Worm (Caenorhabditis elegans) whole organism, late embryonic: ENCODE results near the gene tgt-2.
A peak's percentile ranks its signal among the peaks of the same experiment; 100 is the strongest.

Source experiments
- C08G9.2 ChIP-seq: sonication (generic microtip); optimal IDR thresholded peaks from 2 replicates; lab custom pipeline; 2016; ENCODE audit warnings: mild to moderate bottlenecking, missing genetic modification characterization, moderate library complexity, missing compliant biosample characterization
- F13H6.1 ChIP-seq: sonication (generic microtip); optimal IDR thresholded peaks from 2 replicates; lab custom pipeline; 2016; ENCODE audit warnings: missing genetic modification characterization, missing compliant biosample characterization
- K09A11.1 ChIP-seq: sonication (generic microtip); optimal IDR thresholded peaks from 2 replicates; lab custom pipeline; 2017; ENCODE audit warnings: antibody characterized with exemption, mild to moderate bottlenecking, missing genetic modification characterization, missing compliant biosample characterization; ENCODE audit not compliant: insufficient read depth
- T23F11.4 ChIP-seq: fragments of 200-800 bp; sonication (Bioruptor generic); optimal IDR thresholded peaks from 2 replicates; lab custom pipeline; 2018; ENCODE audit warnings: mild to moderate bottlenecking, missing genetic modification characterization, missing compliant biosample characterization
- ceh-14 ChIP-seq: sonication (generic microtip); optimal IDR thresholded peaks from 2 replicates; lab custom pipeline; 2016; ENCODE audit warnings: missing genotype, missing genetic modification characterization, missing compliant biosample characterization
- ceh-19 ChIP-seq: fragments of 200-800 bp; sonication (Bioruptor generic); optimal IDR thresholded peaks from 2 replicates; lab custom pipeline; 2018; ENCODE audit warnings: mild to moderate bottlenecking, missing genetic modification characterization, missing compliant biosample characterization
- ceh-2 ChIP-seq: sonication (generic microtip); optimal IDR thresholded peaks from 2 replicates; lab custom pipeline; 2016; ENCODE audit warnings: missing genotype, missing genetic modification characterization, missing compliant biosample characterization
- ceh-22 ChIP-seq: sonication (generic microtip); optimal IDR thresholded peaks from 2 replicates; lab custom pipeline; 2017; ENCODE audit warnings: missing biosample characterization, missing genetic modification characterization
- ceh-24 ChIP-seq: sonication (generic microtip); optimal IDR thresholded peaks from 2 replicates; lab custom pipeline; 2016; ENCODE audit warnings: mild to moderate bottlenecking, missing genetic modification characterization, missing compliant biosample characterization
- ceh-30 ChIP-seq: fragments of 150-350 bp; optimal IDR thresholded peaks from 2 replicates; lab custom pipeline; 2014; ENCODE audit warnings: missing biosample characterization, missing genetic modification characterization
- ceh-34 ChIP-seq: sonication (generic microtip); optimal IDR thresholded peaks from 2 replicates; lab custom pipeline; 2016; ENCODE audit warnings: mild to moderate bottlenecking, missing genetic modification characterization, missing compliant biosample characterization
- ceh-48 ChIP-seq: sonication (generic microtip); optimal IDR thresholded peaks from 2 replicates; lab custom pipeline; 2016; ENCODE audit warnings: missing genetic modification characterization, inconsistent platforms, missing compliant biosample characterization
- ceh-6 ChIP-seq: fragments of 200-800 bp; sonication (Bioruptor generic); optimal IDR thresholded peaks from 2 replicates; lab custom pipeline; 2018; ENCODE audit warnings: mild to moderate bottlenecking, missing genetic modification characterization, missing compliant biosample characterization
- ceh-9 ChIP-seq: sonication (generic microtip); optimal IDR thresholded peaks from 2 replicates; lab custom pipeline; 2016; ENCODE audit warnings: mild to moderate bottlenecking, missing genetic modification characterization, inconsistent platforms, missing compliant biosample characterization
- dve-1 ChIP-seq: sonication (generic microtip); optimal IDR thresholded peaks from 2 replicates; lab custom pipeline; 2017; ENCODE audit warnings: antibody characterized with exemption, mild to moderate bottlenecking, missing genetic modification characterization, missing compliant biosample characterization
- elt-2 ChIP-seq: sonication (generic microtip); optimal IDR thresholded peaks from 2 replicates; lab custom pipeline; 2016; ENCODE audit warnings: missing genetic modification reagents, missing genetic modification characterization, missing compliant biosample characterization
- elt-4 ChIP-seq: sonication (generic microtip); optimal IDR thresholded peaks from 2 replicates; lab custom pipeline; 2016; ENCODE audit warnings: missing genetic modification characterization, missing compliant biosample characterization
- ets-4 ChIP-seq: sonication (generic microtip); optimal IDR thresholded peaks from 2 replicates; lab custom pipeline; 2016; ENCODE audit warnings: missing genetic modification characterization, missing compliant biosample characterization
- fax-1 ChIP-seq: sonication (generic microtip); optimal IDR thresholded peaks from 2 replicates; lab custom pipeline; 2016; ENCODE audit warnings: missing genotype, missing genetic modification characterization, missing compliant biosample characterization
- fkh-10 ChIP-seq: fragments of 150-350 bp; optimal IDR thresholded peaks from 2 replicates; lab custom pipeline; 2014; ENCODE audit warnings: missing biosample characterization, missing genetic modification reagents, missing genetic modification characterization
- hlh-13 ChIP-seq: fragments of 200-800 bp; sonication (Bioruptor generic); optimal IDR thresholded peaks from 2 replicates; lab custom pipeline; 2018; ENCODE audit warnings: mild to moderate bottlenecking, missing genetic modification characterization, missing compliant biosample characterization
- hlh-8 ChIP-seq: sonication (generic microtip); optimal IDR thresholded peaks from 2 replicates; lab custom pipeline; 2016; ENCODE audit warnings: missing genotype, missing genetic modification characterization, missing compliant biosample characterization
- lim-6 ChIP-seq: sonication (generic microtip); optimal IDR thresholded peaks from 2 replicates; lab custom pipeline; 2016; ENCODE audit warnings: missing genetic modification characterization, missing compliant biosample characterization
- madf-2 ChIP-seq: sonication (generic microtip); optimal IDR thresholded peaks from 2 replicates; lab custom pipeline; 2017; ENCODE audit warnings: missing genetic modification characterization, missing compliant biosample characterization
- nfya-1 ChIP-seq: sonication (generic microtip); optimal IDR thresholded peaks from 2 replicates; lab custom pipeline; 2017; ENCODE audit warnings: missing genetic modification characterization, mild to moderate bottlenecking, missing compliant biosample characterization, antibody characterized with exemption, moderate library complexity
- nhr-232 ChIP-seq: sonication (generic microtip); optimal IDR thresholded peaks from 2 replicates; lab custom pipeline; 2016; ENCODE audit warnings: missing genetic modification characterization, missing compliant biosample characterization
- odd-2 ChIP-seq: sonication (generic microtip); optimal IDR thresholded peaks from 2 replicates; lab custom pipeline; 2017; ENCODE audit warnings: antibody characterized with exemption, mild to moderate bottlenecking, missing genetic modification characterization, missing compliant biosample characterization
- pat-9 ChIP-seq: fragments of 200-800 bp; sonication (Bioruptor generic); optimal IDR thresholded peaks from 2 replicates; lab custom pipeline; 2018; ENCODE audit warnings: mild to moderate bottlenecking, missing genetic modification characterization, moderate library complexity, missing compliant biosample characterization
- pax-1 ChIP-seq: fragments of 150-350 bp; optimal IDR thresholded peaks from 2 replicates; lab custom pipeline; 2014; ENCODE audit warnings: missing biosample characterization, missing genetic modification characterization
- pha-2 ChIP-seq: sonication (generic microtip); optimal IDR thresholded peaks from 2 replicates; lab custom pipeline; 2017; ENCODE audit warnings: mild to moderate bottlenecking, missing genetic modification characterization, missing compliant biosample characterization
- pha-4 ChIP-seq: fragments of 150-350 bp; optimal IDR thresholded peaks from 2 replicates; lab custom pipeline; 2018; ENCODE audit warnings: missing biosample characterization, missing genetic modification reagents, missing genetic modification characterization
- pqm-1 ChIP-seq: sonication (generic microtip); optimal IDR thresholded peaks from 2 replicates; lab custom pipeline; 2016; ENCODE audit warnings: missing genetic modification characterization, missing compliant biosample characterization
- pros-1 ChIP-seq: fragments of 150-350 bp; optimal IDR thresholded peaks from 2 replicates; lab custom pipeline; 2014; ENCODE audit warnings: missing biosample characterization, missing genetic modification reagents, missing genetic modification characterization
- rnt-1 ChIP-seq: sonication (generic microtip); optimal IDR thresholded peaks from 2 replicates; lab custom pipeline; 2016; ENCODE audit warnings: missing genetic modification characterization, missing compliant biosample characterization
- sdc-2 ChIP-seq: sonication (generic microtip); optimal IDR thresholded peaks from 2 replicates; lab custom pipeline; 2016; ENCODE audit warnings: missing genotype, missing genetic modification characterization, missing compliant biosample characterization
- sox-2 ChIP-seq: fragments of 200-800 bp; sonication (Bioruptor generic); IDR thresholded peaks from 2 replicates; pipeline ENCODE4 v1.3.6; 2022; ENCODE audit warnings: missing genetic modification reagents, missing genetic modification characterization, missing compliant biosample characterization
- tbx-2 ChIP-seq: sonication (generic microtip); optimal IDR thresholded peaks from 2 replicates; lab custom pipeline; 2016; ENCODE audit warnings: missing genetic modification characterization, missing compliant biosample characterization
- tbx-7 ChIP-seq: sonication (generic microtip); optimal IDR thresholded peaks from 2 replicates; lab custom pipeline; 2016; ENCODE audit warnings: missing genotype, missing genetic modification characterization, missing compliant biosample characterization
- ttx-3 ChIP-seq: sonication (generic microtip); optimal IDR thresholded peaks from 2 replicates; lab custom pipeline; 2016; ENCODE audit warnings: missing genetic modification reagents, missing genetic modification characterization, missing compliant biosample characterization
- unc-3 ChIP-seq, 2 experiments: fragments of 200-800 bp in 1 of 2; sonication (Bioruptor generic) in 1 of 2; sonication (generic microtip) in 1 of 2; conservative IDR thresholded peaks in 1 of 2; optimal IDR thresholded peaks in 1 of 2; 2 replicates each; pipeline versions ENCODE4 v1.3.6 to Lab custom; 2016 to 2022; ENCODE audit warnings: missing compliant biosample characterization in 2 of 2, missing genetic modification characterization in 2 of 2, missing genetic modification reagents in 1 of 2
- unc-42 ChIP-seq: sonication (generic microtip); optimal IDR thresholded peaks from 2 replicates; lab custom pipeline; 2016; ENCODE audit warnings: missing genotype, missing genetic modification characterization, missing compliant biosample characterization
- unc-55 ChIP-seq: sonication (generic microtip); optimal IDR thresholded peaks from 2 replicates; lab custom pipeline; 2017; ENCODE audit warnings: missing biosample characterization, missing genetic modification reagents, missing genetic modification characterization

tgt-2 gene

ce11 chrV:18967479-18968056, 30.6 kb upstream of the tgt-2 start, which contains the start of gene Y39B6A.43 (continued):
- no peak for TF ChIP-seq nhr-232
- no peak for TF ChIP-seq pat-9 (tag; lab: Kevin White, UChicago)
- TF ChIP-seq rnt-1 (tag; lab: Kevin White, UChicago) = peak; percentile 79
- no peak for TF ChIP-seq hlh-8 (tag; lab: Kevin White, UChicago)
- TF ChIP-seq ceh-9 (tag; lab: Kevin White, UChicago) = no peak
- peak; percentile 38 for TF ChIP-seq elt-2 (tag; lab: Kevin White, UChicago)
- no peak for TF ChIP-seq ceh-19 (GFP tag; lab: Kevin White, UChicago)
- peak; percentile 88 for TF ChIP-seq pax-1 (tag; lab: Kevin White, UChicago)
- TF ChIP-seq unc-3 (GFP tag; conservative IDR thresholded peaks at IDR 0.05; lab: Robert Waterston, UW) = no peak
- TF ChIP-seq unc-3 (tag; optimal IDR thresholded peaks at IDR 0.05; lab: Kevin White, UChicago) = peak; percentile 65
- TF ChIP-seq ceh-2 (tag; lab: Kevin White, UChicago) = no peak
- no peak for TF ChIP-seq sdc-2 (tag; lab: Kevin White, UChicago)
- TF ChIP-seq madf-2 (tag; lab: Kevin White, UChicago) = peak; percentile 15
- peak; percentile 19 for TF ChIP-seq K09A11.1 (tag; lab: Kevin White, UChicago)
- TF ChIP-seq ceh-22 (tag; lab: Kevin White, UChicago) = no peak
- peak; percentile 89 for TF ChIP-seq nfya-1 (tag; lab: Kevin White, UChicago)
- TF ChIP-seq fax-1 (tag; lab: Kevin White, UChicago) = no peak
- peak; percentile 35 for TF ChIP-seq pros-1 (tag; lab: Kevin White, UChicago)
- peak; percentile 13 for TF ChIP-seq tbx-7
- peak; percentile 13 for TF ChIP-seq ceh-6 (GFP tag; lab: Kevin White, UChicago)
- no peak for TF ChIP-seq pqm-1 (tag; lab: Kevin White, UChicago)
- TF ChIP-seq F13H6.1 (tag; lab: Kevin White, UChicago) = no peak
- TF ChIP-seq hlh-13 = no peak
- peak; percentile 56 for TF ChIP-seq tbx-2 (tag; lab: Kevin White, UChicago)
- TF ChIP-seq pha-2 (tag; lab: Kevin White, UChicago) = peak; percentile 81
- no peak for TF ChIP-seq lim-6 (tag; lab: Kevin White, UChicago)
- peak; percentile 63 for TF ChIP-seq unc-42 (tag; lab: Kevin White, UChicago)
- peak; percentile 44 for TF ChIP-seq C08G9.2
- no peak for TF ChIP-seq ceh-30
- TF ChIP-seq odd-2 (tag; lab: Kevin White, UChicago) = no peak
- no peak for TF ChIP-seq ttx-3 (tag; lab: Kevin White, UChicago)
- TF ChIP-seq ets-4 = peak; percentile 69
- TF ChIP-seq unc-55 (GFP tag; lab: Kevin White, UChicago) = peak; percentile 25
- TF ChIP-seq pha-4 = no peak
- peak; percentile 76 for TF ChIP-seq dve-1 (tag; lab: Kevin White, UChicago)
- TF ChIP-seq ceh-34 (tag; lab: Kevin White, UChicago) = peak; percentile 60
- peak; percentile 16 for TF ChIP-seq ceh-14 (tag; lab: Kevin White, UChicago)
- no peak for TF ChIP-seq sox-2 (GFP tag; lab: Robert Waterston, UW)
- TF ChIP-seq T23F11.4 (GFP tag; lab: Kevin White, UChicago) = no peak
- TF ChIP-seq ceh-48 (tag; lab: Kevin White, UChicago) = peak; percentile 84
- no peak for TF ChIP-seq ceh-24
- TF ChIP-seq elt-4 (tag; lab: Kevin White, UChicago) = no peak
- TF ChIP-seq fkh-10 (GFP tag; lab: Kevin White, UChicago) = peak; percentile 49
